Worm (Caenorhabditis elegans): ENCODE results near the gene C45G9.14.

- no peak for TF ChIP-seq nhr-237 (tag; optimal IDR thresholded peaks at IDR 0.05)
- no peak for TF ChIP-seq fos-1 (tag; optimal IDR thresholded peaks at IDR 0.05)
- no peak for TF ChIP-seq nhr-6 (tag; optimal IDR thresholded peaks at IDR 0.05)
- TF ChIP-seq lin-11 (tag; optimal IDR thresholded peaks at IDR 0.05): no peak
Observed at ce11 chrIII:5006881-5007280, 37.9 kb upstream of the C45G9.14 start, which contains the start of gene R144.12.
